Worm (Caenorhabditis elegans) whole organism, L4/young adult: ENCODE results near the gene srlf-27.
A peak's percentile ranks its signal among the peaks of the same experiment; 100 is the strongest.

Source experiments
- W03F9.2 ChIP-seq: fragments of 150-350 bp; optimal IDR thresholded peaks from 2 replicates; lab custom pipeline; 2014; ENCODE audit warnings: missing biosample characterization, missing genetic modification characterization
- dao-5 ChIP-seq: sonication (generic microtip); optimal IDR thresholded peaks from 2 replicates; lab custom pipeline; 2016; ENCODE audit warnings: missing genotype, missing genetic modification characterization, moderate library complexity, missing compliant biosample characterization
- him-1 ChIP-seq: sonication (generic microtip); optimal IDR thresholded peaks from 2 replicates; lab custom pipeline; 2016; ENCODE audit warnings: missing genotype, missing genetic modification reagents, missing genetic modification characterization, missing compliant biosample characterization

srlf-27 gene

ce11 chrIV:14637413-14637812 lies at the start of gene srlf-27:
srlf-27 (plus strand) TSS chrIV:14637713.
- no peak for TF ChIP-seq W03F9.2 (tag; lab: Kevin White, UChicago)
- no peak for TF ChIP-seq dao-5 (tag; lab: Kevin White, UChicago)
- TF ChIP-seq him-1 (tag; lab: Kevin White, UChicago) = no peak

ce11 chrIV:14594249-14594648 lies 43.3 kb upstream of the srlf-27 start:
- TF ChIP-seq him-1 (tag; lab: Kevin White, UChicago) (no peak), dao-5 (tag; lab: Kevin White, UChicago) (no peak), W03F9.2 (tag; lab: Kevin White, UChicago) (peak; percentile 64)

- TF ChIP-seq him-1 (tag; lab: Kevin White, UChicago) (no peak), dao-5 (tag; lab: Kevin White, UChicago) (no peak), W03F9.2 (tag; lab: Kevin White, UChicago) (no peak)
Measured at ce11 chrIV:14599321-14599720, 38.2 kb upstream of the srlf-27 start.

ce11 chrIV:14603022-14603421 lies 34.5 kb upstream of the srlf-27 start:
- TF ChIP-seq W03F9.2 (tag; lab: Kevin White, UChicago) (no peak), dao-5 (tag; lab: Kevin White, UChicago) (no peak), him-1 (tag; lab: Kevin White, UChicago) (no peak)

- TF ChIP-seq dao-5 (tag; lab: Kevin White, UChicago) (no peak), W03F9.2 (tag; lab: Kevin White, UChicago) (no peak), him-1 (tag; lab: Kevin White, UChicago) (no peak)
Measured at ce11 chrIV:14605143-14605542, 32.4 kb upstream of the srlf-27 start.

ce11 chrIV:14606469-14606868 lies 31.0 kb upstream of the srlf-27 start:
- no peak for TF ChIP-seq him-1 (tag; lab: Kevin White, UChicago)
- no peak for TF ChIP-seq dao-5 (tag; lab: Kevin White, UChicago)
- no peak for TF ChIP-seq W03F9.2 (tag; lab: Kevin White, UChicago)

ce11 chrIV:14608605-14609004 lies 28.9 kb upstream of the srlf-27 start:
- TF ChIP-seq W03F9.2 (tag; lab: Kevin White, UChicago) = no peak
- no peak for TF ChIP-seq him-1 (tag; lab: Kevin White, UChicago)
- TF ChIP-seq dao-5 (tag; lab: Kevin White, UChicago) = no peak

ce11 chrIV:14609774-14610173 lies 27.7 kb upstream of the srlf-27 start:
- no peak for TF ChIP-seq W03F9.2 (tag; lab: Kevin White, UChicago)
- no peak for TF ChIP-seq dao-5 (tag; lab: Kevin White, UChicago)
- no peak for TF ChIP-seq him-1 (tag; lab: Kevin White, UChicago)

ce11 chrIV:14610942-14611724 lies 26.4 kb upstream of the srlf-27 start:
- TF ChIP-seq W03F9.2 (tag; lab: Kevin White, UChicago) (no peak), him-1 (tag; lab: Kevin White, UChicago) (no peak), dao-5 (tag; lab: Kevin White, UChicago) (peak; percentile 5)

- TF ChIP-seq W03F9.2 (tag; lab: Kevin White, UChicago) (no peak), him-1 (tag; lab: Kevin White, UChicago) (no peak), dao-5 (tag; lab: Kevin White, UChicago) (no peak)
Measured at ce11 chrIV:14611892-14612497, 25.5 kb upstream of the srlf-27 start.

- no peak for TF ChIP-seq him-1 (tag; lab: Kevin White, UChicago)
- no peak for TF ChIP-seq dao-5 (tag; lab: Kevin White, UChicago)
- TF ChIP-seq W03F9.2 (tag; lab: Kevin White, UChicago) = no peak
Measured at ce11 chrIV:14612547-14613329, 24.8 kb upstream of the srlf-27 start.

ce11 chrIV:14613375-14613774 lies 24.1 kb upstream of the srlf-27 start:
- TF ChIP-seq W03F9.2 (tag; lab: Kevin White, UChicago) (no peak), dao-5 (tag; lab: Kevin White, UChicago) (no peak), him-1 (tag; lab: Kevin White, UChicago) (no peak)

ce11 chrIV:14614176-14614740 lies 23.3 kb upstream of the srlf-27 start:
- no peak for TF ChIP-seq dao-5 (tag; lab: Kevin White, UChicago)
- no peak for TF ChIP-seq W03F9.2 (tag; lab: Kevin White, UChicago)
- no peak for TF ChIP-seq him-1 (tag; lab: Kevin White, UChicago)
